Worm (Caenorhabditis elegans) whole organism, L4/young adult: ENCODE results near the gene hda-6.

ENCODE experiments used
- W03F9.2 ChIP-seq: fragments of 150-350 bp; optimal IDR thresholded peaks from 2 replicates; lab custom pipeline; 2014; ENCODE audit warnings: missing biosample characterization, missing genetic modification characterization
- dao-5 ChIP-seq: sonication (generic microtip); optimal IDR thresholded peaks from 2 replicates; lab custom pipeline; 2016; ENCODE audit warnings: missing genotype, missing genetic modification characterization, moderate library complexity, missing compliant biosample characterization
- him-1 ChIP-seq: sonication (generic microtip); optimal IDR thresholded peaks from 2 replicates; lab custom pipeline; 2016; ENCODE audit warnings: missing genotype, missing genetic modification reagents, missing genetic modification characterization, missing compliant biosample characterization

DNA sequence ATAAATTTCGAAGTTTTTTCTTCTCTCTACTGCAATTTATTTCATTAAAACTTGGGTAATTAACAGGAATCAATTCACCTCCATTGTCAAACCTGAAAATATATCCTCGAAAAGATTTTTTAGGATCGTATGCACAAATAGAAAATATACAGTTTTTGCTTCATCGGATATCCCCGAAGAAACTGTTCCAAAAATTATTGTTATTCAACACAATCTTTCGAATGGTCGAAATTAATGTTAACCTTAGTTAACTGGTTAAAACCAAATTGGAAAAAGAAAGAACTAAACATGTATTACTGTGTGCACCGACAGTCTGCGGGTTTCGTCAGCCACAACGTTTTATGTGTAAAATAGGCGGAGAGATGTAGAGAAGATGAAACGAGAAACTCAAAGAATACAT is 47.0 kb downstream of the hda-6 start:
- TF ChIP-seq W03F9.2 (tag; lab: Kevin White, UChicago) (no peak), dao-5 (no peak), him-1 (no peak)
